Worm (Caenorhabditis elegans): ENCODE data around the gene sago-1.

The sago-1 gene

ce11 chrV:6323602-6324001 is 20.0 kb downstream of the sago-1 start:
- TF ChIP-seq pqm-1 (tag; optimal IDR thresholded peaks at IDR 0.05) (no peak), lin-38 (GFP tag; IDR thresholded peaks at IDR 0.05) (no peak), zfp-3 (GFP tag; conservative IDR thresholded peaks at IDR 0.05) (0 out of 2 replicates have a peak, but pooled peaks have one; percentile 55), mxl-2 (GFP tag; conservative IDR thresholded peaks at IDR 0.05) (no peak), nhr-25 (tag; optimal IDR thresholded peaks at IDR 0.05; ENCODE audit: borderline replicate concordance, insufficient read depth) (no peak), daf-19 (GFP tag; conservative IDR thresholded peaks at IDR 0.05) (no peak), nhr-76 (tag; optimal IDR thresholded peaks at IDR 0.05) (no peak), F10B5.3 (tag; optimal IDR thresholded peaks at IDR 0.05) (no peak)

- peak; percentile 88 for TF ChIP-seq zfp-3 (GFP tag; conservative IDR thresholded peaks at IDR 0.05)
- TF ChIP-seq tra-1 (GFP tag; IDR thresholded peaks at IDR 0.05), result 0 out of 2 replicates have a peak, but pooled peaks have one; percentile 57
- peak; percentile 23 for TF ChIP-seq nhr-28 (tag; optimal IDR thresholded peaks at IDR 0.05)
- no peak for TF ChIP-seq dmd-6 (GFP tag; IDR thresholded peaks at IDR 0.05)
- no peak for TF ChIP-seq nhr-42 (GFP tag; IDR thresholded peaks at IDR 0.05)
- TF ChIP-seq nhr-25 (tag; optimal IDR thresholded peaks at IDR 0.05; ENCODE audit: borderline replicate concordance, insufficient read depth), result peak; percentile 77
Observed at ce11 chrV:6326394-6326793, 22.8 kb downstream of the sago-1 start.

ce11 chrV:6326980-6327379 is 23.4 kb downstream of the sago-1 start, which contains the start of gene fbxa-202:
TSS of gene fbxa-202 (plus strand) at chrV:6327280.
- TF ChIP-seq nhr-77 (tag; optimal IDR thresholded peaks at IDR 0.05), result no peak
- no peak for TF ChIP-seq aha-1 (tag)
- no peak for TF ChIP-seq pha-4 (GFP tag; IDR thresholded peaks at IDR 0.05)
- TF ChIP-seq pha-4 (tag; optimal IDR thresholded peaks at IDR 0.05), result no peak
- TF ChIP-seq egl-27 (tag; optimal IDR thresholded peaks at IDR 0.05), result no peak
- no peak for TF ChIP-seq F26F4.8 (GFP tag; conservative IDR thresholded peaks at IDR 0.05)
- no peak for TF ChIP-seq nhr-25 (tag; optimal IDR thresholded peaks at IDR 0.05; ENCODE audit: borderline replicate concordance, insufficient read depth)

ce11 chrV:6328897-6329296 is 25.3 kb downstream of the sago-1 start, which contains the start of gene T28C12.2:
TSS of gene T28C12.2 (plus strand) at chrV:6329197.
- TF ChIP-seq F49E8.2 (tag; optimal IDR thresholded peaks at IDR 0.05; ENCODE audit: borderline replicate concordance), result no peak
- no peak for TF ChIP-seq Y105C5A.15 (GFP tag; IDR thresholded peaks at IDR 0.05)

- TF ChIP-seq egl-27 (tag; optimal IDR thresholded peaks at IDR 0.05), result no peak
Observed at ce11 chrV:6331607-6332006, 28.0 kb downstream of the sago-1 start, which contains the start of gene T28C12.1. TSS of gene T28C12.1 (plus strand) at chrV:6331907.

ce11 chrV:6335226-6335625 is 31.7 kb downstream of the sago-1 start:
- no peak for TF ChIP-seq cey-2 (tag; optimal IDR thresholded peaks at IDR 0.05; ENCODE audit: borderline replicate concordance, insufficient read depth)
- TF ChIP-seq lim-7 (GFP tag; IDR thresholded peaks at IDR 0.05), result peak; percentile 96
- peak; percentile 74; the same call in 1 of the 2 replicates for TF ChIP-seq F26F4.8 (GFP tag; conservative IDR thresholded peaks at IDR 0.05)
- TF ChIP-seq dmd-6 (GFP tag; IDR thresholded peaks at IDR 0.05), result no peak; the same call in 1 of the 2 replicates
- TF ChIP-seq madf-9 (GFP tag; conservative IDR thresholded peaks at IDR 0.05), result peak; percentile 66
- TF ChIP-seq Y75B8A.6 (GFP tag; IDR thresholded peaks at IDR 0.05), result peak; percentile 45; the same call in 1 of the 2 replicates
- no peak for TF ChIP-seq zfp-2 (tag; optimal IDR thresholded peaks at IDR 0.05)
- peak; percentile 93 for TF ChIP-seq F44E2.7 (GFP tag; IDR thresholded peaks at IDR 0.05)
- no peak for TF ChIP-seq nhr-76 (tag; optimal IDR thresholded peaks at IDR 0.05)
- peak; percentile 81; the same call in 1 of the 2 replicates for TF ChIP-seq Y48G9A.11 (GFP tag; IDR thresholded peaks at IDR 0.05)
- TF ChIP-seq tra-1 (GFP tag; IDR thresholded peaks at IDR 0.05), result peak; percentile 73
- peak; percentile 72; the same call in 1 of the 2 replicates for TF ChIP-seq D1046.2 (GFP tag; IDR thresholded peaks at IDR 0.05)
- TF ChIP-seq daf-16 (GFP tag; optimal IDR thresholded peaks at IDR 0.05), result peak in 1 of 2 experiments; percentile 74
- TF ChIP-seq daf-16 (tag; optimal IDR thresholded peaks at IDR 0.05), result no peak
- TF ChIP-seq vab-7 (GFP tag; IDR thresholded peaks at IDR 0.05), result peak; percentile 80
- TF ChIP-seq saeg-2 (GFP tag; IDR thresholded peaks at IDR 0.05), result peak; percentile 73; the same call in 1 of the 2 replicates
- TF ChIP-seq Y5F2A.4 (GFP tag; optimal IDR thresholded peaks at IDR 0.05), result peak; percentile 54
- peak; percentile 52 for TF ChIP-seq nhr-111 (GFP tag; optimal IDR thresholded peaks at IDR 0.05)
- no peak for TF ChIP-seq snpc-4 (tag; optimal IDR thresholded peaks at IDR 0.05)
- peak; percentile 41 for TF ChIP-seq duxl-1 (tag; optimal IDR thresholded peaks at IDR 0.05; ENCODE audit: poor library complexity)
- peak; percentile 64; the same call in 1 of the 2 replicates for TF ChIP-seq php-3 (GFP tag; IDR thresholded peaks at IDR 0.05)
- TF ChIP-seq dmd-9 (GFP tag; IDR thresholded peaks at IDR 0.05), result 0 out of 2 replicates have a peak, but pooled peaks have one; percentile 21
- 0 out of 2 replicates have a peak, but pooled peaks have one; percentile 43 for TF ChIP-seq nhr-42 (GFP tag; IDR thresholded peaks at IDR 0.05)
- TF ChIP-seq nhr-41 (GFP tag; IDR thresholded peaks at IDR 0.05), result peak; percentile 77; the same call in 1 of the 2 replicates

All from whole organism, L4 larva.